Fruit fly (Drosophila melanogaster): ENCODE data around the gene RpL34a.

The RpL34a gene

dm6 chr3R:26103440-26103839, 44.4 kb upstream of the RpL34a start (continued):
- TF ChIP-seq CG11504 (tag; optimal IDR thresholded peaks at IDR 0.05) = peak; percentile 65
- no peak for TF ChIP-seq CG4360 (GFP tag; IDR thresholded peaks at IDR 0.05)
- no peak for TF ChIP-seq Aef1 (GFP tag; IDR thresholded peaks at IDR 0.05)
- peak; percentile 38 for TF ChIP-seq CG15601 (tag; optimal IDR thresholded peaks at IDR 0.05)
- peak; percentile 35 for TF ChIP-seq CoRest (tag; optimal IDR thresholded peaks at IDR 0.05)
- peak in 1 of 2 experiments; percentile 56 for TF ChIP-seq Eip74EF (GFP tag; optimal IDR thresholded peaks at IDR 0.05)
- peak; percentile 30 for TF ChIP-seq Lhr (GFP tag; optimal IDR thresholded peaks at IDR 0.05)
- TF ChIP-seq nmo (GFP tag; optimal IDR thresholded peaks at IDR 0.05) = peak; percentile 6
- TF ChIP-seq CG1603 (tag; optimal IDR thresholded peaks at IDR 0.05) = peak; percentile 31
- TF ChIP-seq Opbp (GFP tag; IDR thresholded peaks at IDR 0.05; ENCODE audit: partially characterized antibody) = peak; percentile 17; the same call in 1 of the 3 replicates
- peak; percentile 42; the same call in 1 of the 3 replicates for TF ChIP-seq knrl (GFP tag; IDR thresholded peaks at IDR 0.05; ENCODE audit: partially characterized antibody)
- TF ChIP-seq pzg (GFP tag; optimal IDR thresholded peaks at IDR 0.05) = peak; percentile 46
- peak; percentile 13 for TF ChIP-seq Dek (tag; optimal IDR thresholded peaks at IDR 0.05)
- TF ChIP-seq CG4404 (GFP tag; IDR thresholded peaks at IDR 0.05) = no peak
- peak; percentile 34 for TF ChIP-seq Nf-YC (tag; optimal IDR thresholded peaks at IDR 0.05)
- TF ChIP-seq CG10959 (GFP tag; IDR thresholded peaks at IDR 0.05) = no peak
- peak; percentile 12 for TF ChIP-seq Ets97D (GFP tag; optimal IDR thresholded peaks at IDR 0.05)
- peak; percentile 81; the same call in 2 of the 4 replicates for TF ChIP-seq chinmo (GFP tag; IDR thresholded peaks at IDR 0.05; ENCODE audit: partially characterized antibody)
- peak; percentile 52 for TF ChIP-seq Med (GFP tag)
- TF ChIP-seq onecut (GFP tag; IDR thresholded peaks at IDR 0.05) = no peak
- TF ChIP-seq Bteb2 (GFP tag; optimal IDR thresholded peaks at IDR 0.05) = no peak
- TF ChIP-seq CG8290 (GFP tag; optimal IDR thresholded peaks at IDR 0.05) = no peak
- peak in 1 of 2 experiments; percentile 17 for TF ChIP-seq CG8290 (tag; optimal IDR thresholded peaks at IDR 0.05)
- no peak for TF ChIP-seq Atf-2 (GFP tag; optimal IDR thresholded peaks at IDR 0.05)
- TF ChIP-seq E2f2 (GFP tag; IDR thresholded peaks at IDR 0.05) = peak; percentile 100
- TF ChIP-seq CG2712 (tag; optimal IDR thresholded peaks at IDR 0.05) = peak; percentile 57
- no peak for TF ChIP-seq CG7839 (tag; optimal IDR thresholded peaks at IDR 0.05)

DNA sequence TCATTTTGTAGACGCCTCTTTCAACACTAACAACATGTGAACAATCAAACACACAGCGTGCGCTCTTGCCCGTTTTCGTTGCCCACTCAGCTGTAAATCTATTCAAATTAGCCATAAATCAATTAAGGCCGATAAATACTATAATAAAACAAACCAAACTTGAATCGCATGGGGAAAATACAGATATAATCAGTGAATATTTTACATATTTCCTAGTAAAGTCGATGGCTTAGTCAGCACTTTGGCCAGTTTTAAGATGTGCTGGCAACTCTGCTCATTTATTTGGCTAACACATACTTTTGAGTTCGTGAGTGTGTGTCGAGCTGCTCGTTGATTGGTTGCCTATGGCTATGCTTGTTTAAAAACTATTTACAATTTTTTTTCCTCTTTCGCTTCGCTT, 40.2 kb upstream of the RpL34a start:
- TF ChIP-seq Dek (tag; optimal IDR thresholded peaks at IDR 0.05) (no peak), CG12299 (tag; optimal IDR thresholded peaks at IDR 0.05) (no peak), CG12236 (GFP tag; optimal IDR thresholded peaks at IDR 0.05) (no peak), CG2120 (GFP tag; optimal IDR thresholded peaks at IDR 0.05) (peak; percentile 41), cg (GFP tag; optimal IDR thresholded peaks at IDR 0.05) (peak; percentile 91), CG31365 (tag; optimal IDR thresholded peaks at IDR 0.05) (no peak), CG17328 (GFP tag; IDR thresholded peaks at IDR 0.05) (no peak), ATbp (GFP tag; optimal IDR thresholded peaks at IDR 0.05) (no peak), CG8290 (GFP tag; optimal IDR thresholded peaks at IDR 0.05) (no peak), CG8290 (tag; optimal IDR thresholded peaks at IDR 0.05) (peak in 1 of 2 experiments; percentile 40), CG7271 (tag; optimal IDR thresholded peaks at IDR 0.05) (no peak), CG1603 (tag; optimal IDR thresholded peaks at IDR 0.05) (peak; percentile 61), Ssrp (tag; optimal IDR thresholded peaks at IDR 0.05) (no peak), E2f2 (GFP tag; IDR thresholded peaks at IDR 0.05) (0 out of 2 replicates have a peak, but pooled peaks have one; percentile 24), mld (GFP tag; IDR thresholded peaks at IDR 0.05; ENCODE audit: partially characterized antibody) (no peak), Lpt (GFP tag; optimal IDR thresholded peaks at IDR 0.05) (no peak), pho (GFP tag; optimal IDR thresholded peaks at IDR 0.05) (peak; percentile 28), D (optimal IDR thresholded peaks at IDR 0.05) (peak; percentile 54), D (GFP tag; optimal IDR thresholded peaks at IDR 0.05) (no peak), CG4282 (GFP tag; optimal IDR thresholded peaks at IDR 0.05) (no peak), Pdp1 (GFP tag; optimal IDR thresholded peaks at IDR 0.05) (peak in 1 of 2 experiments; percentile 3), Drgx (GFP tag; IDR thresholded peaks at IDR 0.05) (peak; percentile 27; the same call in 1 of the 2 replicates), CG43689 (GFP tag; IDR thresholded peaks at IDR 0.05) (no peak), Sox102F (GFP tag; optimal IDR thresholded peaks at IDR 0.05) (no peak), disco-r (GFP tag; optimal IDR thresholded peaks at IDR 0.05) (peak; percentile 20), wdn (GFP tag; IDR thresholded peaks at IDR 0.05) (no peak), CG18262 (tag; optimal IDR thresholded peaks at IDR 0.05) (no peak), ttk (GFP tag; IDR thresholded peaks at IDR 0.05) (no peak)
